Worm (Caenorhabditis elegans) whole organism, L4 larva: Measurements from ENCODE around the gene gst-38.

Experiments used
- D1046.2 ChIP-seq: fragments of 200-800 bp; sonication (Bioruptor generic); IDR thresholded peaks from 2 replicates; pipeline ENCODE4 v1.3.6; 2022; ENCODE audit warnings: missing genetic modification characterization, missing compliant biosample characterization
- F26F4.8 ChIP-seq: fragments of 200-800 bp; sonication (Bioruptor generic); conservative IDR thresholded peaks from 2 replicates; pipeline ENCODE4 v1.3.6; 2022; ENCODE audit warnings: missing genetic modification characterization, missing compliant biosample characterization
- F37D6.2 ChIP-seq: sonication (generic microtip); optimal IDR thresholded peaks from 2 replicates; lab custom pipeline; 2016; ENCODE audit warnings: mild to moderate bottlenecking, missing genetic modification characterization, missing compliant biosample characterization
- F44E2.7 ChIP-seq: fragments of 200-800 bp; sonication (Bioruptor generic); IDR thresholded peaks from 2 replicates; pipeline ENCODE4 v2.1.2; 2022; ENCODE audit warnings: missing genetic modification characterization, missing compliant biosample characterization
- R02D3.7 ChIP-seq: fragments of 150-350 bp; sonication (generic microtip); optimal IDR thresholded peaks from 3 replicates; lab custom pipeline; 2014; ENCODE audit warnings: missing biosample characterization, missing genetic modification characterization
- T26A8.4 ChIP-seq: fragments of 200-800 bp; sonication (Bioruptor generic); IDR thresholded peaks from 2 replicates; pipeline ENCODE4 v1.3.6; 2022; ENCODE audit warnings: missing genetic modification characterization, missing compliant biosample characterization
- Y105C5A.15 ChIP-seq: fragments of 200-800 bp; sonication (Bioruptor generic); IDR thresholded peaks from 2 replicates; pipeline ENCODE4 v1.3.6; 2022; ENCODE audit warnings: missing genetic modification characterization, missing compliant biosample characterization
- Y75B8A.6 ChIP-seq: fragments of 200-800 bp; sonication (Bioruptor generic); IDR thresholded peaks from 2 replicates; pipeline ENCODE4 v1.3.6; 2022; ENCODE audit warnings: missing genetic modification reagents, missing genetic modification characterization, missing compliant biosample characterization
- ZK337.2 ChIP-seq: fragments of 200-800 bp; sonication (Bioruptor generic); IDR thresholded peaks from 2 replicates; pipeline ENCODE4 v1.3.6; 2022; ENCODE audit warnings: missing genetic modification reagents, missing genetic modification characterization, missing compliant biosample characterization
- ZK546.5 ChIP-seq, 2 experiments: sonication (generic microtip); optimal IDR thresholded peaks; 2 replicates each; lab custom pipeline; 2017; ENCODE audit warnings: missing biosample characterization in 2 of 2, missing genetic modification characterization in 2 of 2
- arid-1 ChIP-seq: fragments of 200-800 bp; sonication (Bioruptor generic); conservative IDR thresholded peaks from 2 replicates; pipeline ENCODE4 v1.3.6; 2022; ENCODE audit warnings: missing genetic modification reagents, missing genetic modification characterization, missing compliant biosample characterization
- ceh-20 ChIP-seq: fragments of 200-800 bp; sonication (Bioruptor generic); IDR thresholded peaks from 2 replicates; pipeline ENCODE4 v1.3.6; 2022; ENCODE audit warnings: missing genetic modification reagents, missing genetic modification characterization, missing compliant biosample characterization
- ceh-28 ChIP-seq: fragments of 150-350 bp; optimal IDR thresholded peaks from 2 replicates; lab custom pipeline; 2014; ENCODE audit warnings: missing biosample characterization, missing genetic modification reagents, missing genetic modification characterization
- ceh-32 ChIP-seq: sonication (generic microtip); optimal IDR thresholded peaks from 2 replicates; lab custom pipeline; 2016; ENCODE audit warnings: mild to moderate bottlenecking, missing genetic modification characterization, missing compliant biosample characterization; ENCODE audit not compliant: poor library complexity
- ceh-82 ChIP-seq: sonication (generic microtip); optimal IDR thresholded peaks from 2 replicates; lab custom pipeline; 2017; ENCODE audit warnings: missing biosample characterization, missing genetic modification characterization
- ces-1 ChIP-seq: fragments of 150-350 bp; sonication (generic microtip); optimal IDR thresholded peaks from 4 replicates; lab custom pipeline; 2014; ENCODE audit warnings: missing biosample characterization, missing genetic modification reagents, missing genetic modification characterization
- ctbp-1 ChIP-seq: fragments of 200-800 bp; sonication (Bioruptor generic); IDR thresholded peaks from 2 replicates; pipeline ENCODE4 v1.3.6; 2022; ENCODE audit warnings: missing genetic modification reagents, missing genetic modification characterization, missing compliant biosample characterization
- daf-12 ChIP-seq: fragments of 150-350 bp; optimal IDR thresholded peaks from 2 replicates; lab custom pipeline; 2014; ENCODE audit warnings: missing biosample characterization, missing genetic modification reagents, missing genetic modification characterization
- daf-16 ChIP-seq, 3 experiments: sonication (generic microtip); optimal IDR thresholded peaks; 2 replicates each; lab custom pipeline; 2016 to 2017; ENCODE audit warnings: missing genetic modification characterization in 3 of 3, missing genetic modification reagents in 3 of 3, mild to moderate bottlenecking in 2 of 3, missing compliant biosample characterization in 2 of 3, missing biosample characterization in 1 of 3, moderate library complexity in 1 of 3
- daf-19 ChIP-seq: fragments of 200-800 bp; sonication (Bioruptor generic); conservative IDR thresholded peaks from 2 replicates; pipeline ENCODE4 v1.3.6; 2022; ENCODE audit warnings: missing genetic modification characterization, missing compliant biosample characterization
- daf-8 ChIP-seq: fragments of 200-800 bp; sonication (Bioruptor generic); IDR thresholded peaks from 2 replicates; pipeline ENCODE4 v1.3.6; 2022; ENCODE audit warnings: missing genetic modification characterization, missing compliant biosample characterization
- dpl-1 ChIP-seq: fragments of 150-350 bp; optimal IDR thresholded peaks from 2 replicates; lab custom pipeline; 2014; ENCODE audit warnings: missing biosample characterization, missing genetic modification reagents, missing genetic modification characterization
- gei-8 ChIP-seq: fragments of 200-800 bp; sonication (Bioruptor generic); optimal IDR thresholded peaks from 2 replicates; lab custom pipeline; 2018; ENCODE audit warnings: mild to moderate bottlenecking, missing genetic modification characterization, missing compliant biosample characterization
- hmg-1.1 ChIP-seq: fragments of 200-800 bp; sonication (Bioruptor generic); IDR thresholded peaks from 2 replicates; pipeline ENCODE4 v1.3.6; 2022; ENCODE audit warnings: missing genetic modification reagents, missing genetic modification characterization, missing compliant biosample characterization
- jun-1 ChIP-seq: fragments of 150-350 bp; optimal IDR thresholded peaks from 2 replicates; lab custom pipeline; 2014; ENCODE audit warnings: missing biosample characterization, missing genetic modification reagents, missing genetic modification characterization
- lin-13 ChIP-seq: fragments of 150-350 bp; optimal IDR thresholded peaks from 2 replicates; lab custom pipeline; 2014; ENCODE audit warnings: missing biosample characterization, missing genetic modification reagents, missing genetic modification characterization
- lin-15B ChIP-seq: fragments of 150-350 bp; sonication (generic microtip); optimal IDR thresholded peaks from 3 replicates; lab custom pipeline; 2014; ENCODE audit warnings: missing biosample characterization, missing genetic modification characterization
- lin-38 ChIP-seq: fragments of 200-800 bp; sonication (Bioruptor generic); IDR thresholded peaks from 2 replicates; pipeline ENCODE4 v1.3.6; 2022; ENCODE audit warnings: missing genetic modification reagents, missing genetic modification characterization, missing compliant biosample characterization
- lir-3 ChIP-seq: sonication (generic microtip); optimal IDR thresholded peaks from 2 replicates; lab custom pipeline; 2016; ENCODE audit warnings: mild to moderate bottlenecking, missing genetic modification characterization, missing compliant biosample characterization
- lsy-2 ChIP-seq, 2 experiments: fragments of 150-350 bp in 1 of 2; sonication (generic microtip) in 1 of 2; optimal IDR thresholded peaks; 2 replicates each; lab custom pipeline; 2014 to 2017; ENCODE audit warnings: missing biosample characterization in 2 of 2, missing genetic modification characterization in 2 of 2
- madf-5 ChIP-seq, 2 experiments: fragments of 200-800 bp; sonication (Bioruptor generic); IDR thresholded peaks; 2 replicates each; pipeline ENCODE4 v1.3.6; 2022; ENCODE audit warnings: missing compliant biosample characterization in 2 of 2, missing genetic modification characterization in 2 of 2
- mdt-29 ChIP-seq: fragments of 200-800 bp; sonication (Bioruptor generic); IDR thresholded peaks from 2 replicates; pipeline ENCODE4 v1.3.6; 2022; ENCODE audit warnings: missing genetic modification reagents, missing genetic modification characterization, missing compliant biosample characterization
- mep-1 ChIP-seq: fragments of 150-350 bp; sonication (generic microtip); optimal IDR thresholded peaks from 3 replicates; lab custom pipeline; 2014; ENCODE audit warnings: missing biosample characterization, missing genetic modification characterization
- mes-2 ChIP-seq: sonication (generic microtip); optimal IDR thresholded peaks from 2 replicates; lab custom pipeline; 2016; ENCODE audit warnings: missing genotype, mild to moderate bottlenecking, missing genetic modification characterization, missing compliant biosample characterization; ENCODE audit not compliant: poor library complexity, severe bottlenecking
- nhr-10 ChIP-seq: fragments of 150-350 bp; optimal IDR thresholded peaks from 2 replicates; lab custom pipeline; 2014; ENCODE audit warnings: missing biosample characterization, missing genetic modification characterization
- nhr-11 ChIP-seq: fragments of 150-350 bp; optimal IDR thresholded peaks from 2 replicates; lab custom pipeline; 2014; ENCODE audit warnings: missing biosample characterization, missing genetic modification characterization
- nhr-25 ChIP-seq: sonication (generic microtip); optimal IDR thresholded peaks from 2 replicates; lab custom pipeline; 2017; ENCODE audit warnings: missing genetic modification characterization, mild to moderate bottlenecking, missing compliant biosample characterization, antibody characterized with exemption, moderate library complexity, borderline replicate concordance; ENCODE audit not compliant: insufficient read depth
- nhr-42 ChIP-seq: fragments of 200-800 bp; sonication (Bioruptor generic); IDR thresholded peaks from 2 replicates; pipeline ENCODE4 v1.3.6; 2022; ENCODE audit warnings: missing genetic modification characterization, missing compliant biosample characterization
- php-3 ChIP-seq: fragments of 200-800 bp; sonication (Bioruptor generic); IDR thresholded peaks from 2 replicates; pipeline ENCODE4 v1.3.6; 2022; ENCODE audit warnings: missing genetic modification reagents, missing genetic modification characterization, missing compliant biosample characterization
- sdz-12 ChIP-seq: fragments of 200-800 bp; sonication (Bioruptor generic); optimal IDR thresholded peaks from 2 replicates; lab custom pipeline; 2018; ENCODE audit warnings: mild to moderate bottlenecking, missing genetic modification characterization, missing compliant biosample characterization
- set-16 ChIP-seq: fragments of 200-800 bp; sonication (Bioruptor generic); IDR thresholded peaks from 2 replicates; pipeline ENCODE4 v1.3.6; 2022; ENCODE audit warnings: missing genetic modification reagents, missing genetic modification characterization, missing compliant biosample characterization
- skn-1 ChIP-seq: fragments of 150-350 bp; optimal IDR thresholded peaks from 2 replicates; lab custom pipeline; 2014; ENCODE audit warnings: missing biosample characterization, missing genetic modification characterization
- spr-1 ChIP-seq: sonication (generic microtip); optimal IDR thresholded peaks from 2 replicates; lab custom pipeline; 2016; ENCODE audit warnings: mild to moderate bottlenecking, missing genetic modification characterization, missing compliant biosample characterization
- spr-3 ChIP-seq: fragments of 200-800 bp; sonication (Bioruptor generic); optimal IDR thresholded peaks from 2 replicates; lab custom pipeline; 2018; ENCODE audit warnings: mild to moderate bottlenecking, missing genetic modification characterization, missing compliant biosample characterization
- unc-62 ChIP-seq, 3 experiments: fragments of 150-350 bp in 1 of 3; sonication (generic microtip); optimal IDR thresholded peaks in 2 of 3; peaks in 1 of 3; 1 replicate in 1 of 3; 2 replicates in 2 of 3; lab custom pipeline; 2014 to 2017; ENCODE audit warnings: missing biosample characterization in 3 of 3, missing genetic modification characterization in 3 of 3, missing genetic modification reagents in 3 of 3, missing genotype in 1 of 3
- vab-7 ChIP-seq: fragments of 200-800 bp; sonication (Bioruptor generic); IDR thresholded peaks from 2 replicates; pipeline ENCODE4 v1.3.6; 2022; ENCODE audit warnings: missing genetic modification reagents, missing genetic modification characterization, missing compliant biosample characterization
- zfp-2 ChIP-seq: sonication (generic microtip); optimal IDR thresholded peaks from 2 replicates; lab custom pipeline; 2016; ENCODE audit warnings: mild to moderate bottlenecking, missing genetic modification characterization, missing compliant biosample characterization
- zfp-3 ChIP-seq: fragments of 200-800 bp; sonication (Bioruptor generic); conservative IDR thresholded peaks from 2 replicates; pipeline ENCODE4 v1.3.6; 2022; ENCODE audit warnings: missing genetic modification reagents, missing genetic modification characterization, missing compliant biosample characterization
- zip-2 ChIP-seq: fragments of 150-350 bp; optimal IDR thresholded peaks from 2 replicates; lab custom pipeline; 2014; ENCODE audit warnings: missing biosample characterization, missing genetic modification characterization
- ztf-7 ChIP-seq: fragments of 150-350 bp; optimal IDR thresholded peaks from 2 replicates; lab custom pipeline; 2014; ENCODE audit warnings: missing biosample characterization, missing genetic modification characterization

gst-38 gene

ce11 chrV:15873762-15874161, 42.1 kb downstream of the gst-38 start (continued):
- TF ChIP-seq spr-3 (GFP tag; lab: Kevin White, UChicago) (peak; percentile 91), F26F4.8 (GFP tag; lab: Robert Waterston, UW) (peak; percentile 98), ctbp-1 (peak; percentile 92), nhr-25 (tag; lab: Kevin White, UChicago) (no peak), ztf-7 (peak; percentile 80), ZK337.2 (peak; percentile 93), F44E2.7 (GFP tag; lab: Robert Waterston, UW) (peak; percentile 99), R02D3.7 (no peak), mep-1 (tag; lab: Kevin White, UChicago) (no peak), nhr-11 (peak; percentile 54), unc-62 (GFP tag; optimal IDR thresholded peaks at IDR 0.05 in 1 of 2; lab: Kevin White, UChicago) (no peak), unc-62 (tag; optimal IDR thresholded peaks at IDR 0.05; lab: Kevin White, UChicago) (peak; percentile 54), lin-15B (tag; lab: Kevin White, UChicago) (no peak), vab-7 (peak; percentile 99), madf-5 (GFP tag; IDR thresholded peaks at IDR 0.05; lab: Robert Waterston, UW) (peak; percentile 97 to 99), ces-1 (GFP tag; lab: Kevin White, UChicago) (peak; percentile 26), daf-16 (GFP tag; optimal IDR thresholded peaks at IDR 0.05; lab: Kevin White, UChicago) (peak; percentile 75 to 97), daf-16 (tag; optimal IDR thresholded peaks at IDR 0.05; lab: Kevin White, UChicago) (peak; percentile 79), hmg-1.1 (GFP tag; lab: Robert Waterston, UW) (peak; percentile 98), lin-13 (GFP tag; lab: Kevin White, UChicago) (peak; percentile 47), gei-8 (GFP tag; lab: Kevin White, UChicago) (peak; percentile 97), zfp-2 (tag; lab: Kevin White, UChicago) (peak; percentile 71), arid-1 (peak; percentile 97), dpl-1 (peak; percentile 55), skn-1 (tag; lab: Kevin White, UChicago) (no peak), lin-38 (GFP tag; lab: Robert Waterston, UW) (peak; percentile 90), Y75B8A.6 (GFP tag; lab: Robert Waterston, UW) (peak; percentile 97), zip-2 (tag; lab: Kevin White, UChicago) (peak; percentile 41), F37D6.2 (tag; lab: Kevin White, UChicago) (peak; percentile 59), ceh-82 (tag; lab: Kevin White, UChicago) (no peak), ZK546.5 (tag; optimal IDR thresholded peaks at IDR 0.05; lab: Kevin White, UChicago) (no peak), set-16 (GFP tag; lab: Robert Waterston, UW) (no peak; the same call in 1 of the 2 replicates), lir-3 (peak; percentile 89), ceh-28 (no peak), D1046.2 (GFP tag; lab: Robert Waterston, UW) (peak; percentile 96), jun-1 (peak; percentile 78), daf-12 (tag; lab: Kevin White, UChicago) (no peak), mes-2 (tag; lab: Kevin White, UChicago) (peak; percentile 94), Y105C5A.15 (GFP tag; lab: Robert Waterston, UW) (peak; percentile 97), T26A8.4 (GFP tag; lab: Robert Waterston, UW) (peak; percentile 94), ceh-20 (GFP tag; lab: Robert Waterston, UW) (peak; percentile 69), php-3 (peak; percentile 91), lsy-2 (tag; optimal IDR thresholded peaks at IDR 0.05; lab: Kevin White, UChicago) (peak in 1 of 2 experiments; percentile 42), spr-1 (tag; lab: Kevin White, UChicago) (peak; percentile 93), mdt-29 (GFP tag; lab: Robert Waterston, UW) (peak; percentile 88), nhr-42 (GFP tag; lab: Robert Waterston, UW) (peak; percentile 95), daf-8 (GFP tag; lab: Robert Waterston, UW) (peak; percentile 94), daf-19 (GFP tag; lab: Robert Waterston, UW) (peak; percentile 96), sdz-12 (GFP tag; lab: Kevin White, UChicago) (peak; percentile 97), zfp-3 (GFP tag; lab: Robert Waterston, UW) (peak; percentile 77), nhr-10 (tag; lab: Kevin White, UChicago) (peak; percentile 27), ceh-32 (tag; lab: Kevin White, UChicago) (peak; percentile 72)
